Worm (Caenorhabditis elegans): ENCODE results near the gene Y50D7A.3.
A peak's percentile ranks its signal among the peaks of the same experiment; 100 is the strongest.
"Not testable (repeated sequence)": the region's sequence is repeated elsewhere in the genome, so short reads cannot be mapped to it uniquely, and the experiment has no call there.

Gene Y50D7A.3

ce11 chrIII:297882-298281 lies 43.5 kb downstream of the Y50D7A.3 start:
- TF ChIP-seq ceh-58 (GFP tag; IDR thresholded peaks at IDR 0.05) (0 out of 2 replicates have a peak, but pooled peaks have one; percentile 25), egrh-3 (GFP tag; IDR thresholded peaks at IDR 0.05) (0 out of 2 replicates have a peak, but pooled peaks have one; percentile 12), Y95B8A.8 (GFP tag; IDR thresholded peaks at IDR 0.05) (0 out of 2 replicates have a peak, but pooled peaks have one; percentile 13)

- TF ChIP-seq hmg-1.2 (GFP tag; IDR thresholded peaks at IDR 0.05), result no peak
- TF ChIP-seq ztf-3 (GFP tag; optimal IDR thresholded peaks at IDR 0.05), result no peak
Measured at ce11 chrIII:298456-298855, 44.1 kb downstream of the Y50D7A.3 start, which contains the start of gene ads-1. ads-1 (minus strand) TSS chrIII:298556.

- TF ChIP-seq ztf-25 (GFP tag; IDR thresholded peaks at IDR 0.05), result no peak
- peak; percentile 65 for TF ChIP-seq nhr-80 (tag; optimal IDR thresholded peaks at IDR 0.05)
- TF ChIP-seq F23B12.7 (tag; optimal IDR thresholded peaks at IDR 0.05; ENCODE audit: insufficient read depth), result no peak
Measured at ce11 chrIII:299220-299619, 44.9 kb downstream of the Y50D7A.3 start.

ce11 chrIII:302510-302909 lies 48.2 kb downstream of the Y50D7A.3 start:
- TF ChIP-seq rpc-1 (optimal IDR thresholded peaks at IDR 0.05), result not testable (repeated sequence)
- TF ChIP-seq rpc-1 (tag; optimal IDR thresholded peaks at IDR 0.05) (peak; percentile 48), madf-6 (GFP tag; IDR thresholded peaks at IDR 0.05) (peak; percentile 13; the same call in 1 of the 2 replicates), tbp1 (GFP tag; optimal IDR thresholded peaks at IDR 0.05) (peak; percentile 72), lin-26 (GFP tag; IDR thresholded peaks at IDR 0.05) (peak; percentile 81), B0261.1 (tag; optimal IDR thresholded peaks at IDR 0.05) (peak; percentile 25), hmg-1.2 (GFP tag; IDR thresholded peaks at IDR 0.05) (peak; percentile 15; the same call in 1 of the 2 replicates)

ce11 chrIII:304564-304963 lies 50.2 kb downstream of the Y50D7A.3 start:
- no peak for TF ChIP-seq ceh-100 (GFP tag; IDR thresholded peaks at IDR 0.05)
- TF ChIP-seq hmg-1.2 (GFP tag; IDR thresholded peaks at IDR 0.05), result peak; percentile 56; the same call in 1 of the 2 replicates

ce11 chrIII:311174-311573 lies 56.8 kb downstream of the Y50D7A.3 start:
- TF ChIP-seq xnd-1 (tag; optimal IDR thresholded peaks at IDR 0.05) (peak; percentile 64), F52B5.7 (tag; optimal IDR thresholded peaks at IDR 0.05) (no peak), madf-6 (GFP tag; IDR thresholded peaks at IDR 0.05) (peak; percentile 88), ztf-22 (GFP tag; optimal IDR thresholded peaks at IDR 0.05) (no peak), Y53G8AR.9 (GFP tag; conservative IDR thresholded peaks at IDR 0.05) (no peak), tlf-1 (GFP tag; optimal IDR thresholded peaks at IDR 0.05) (no peak), hmg-1.2 (GFP tag; IDR thresholded peaks at IDR 0.05) (0 out of 2 replicates have a peak, but pooled peaks have one; percentile 6), madf-8 (GFP tag; conservative IDR thresholded peaks at IDR 0.05) (peak; percentile 77), efl-1 (GFP tag; optimal IDR thresholded peaks at IDR 0.05) (peak; percentile 16), lsl-1 (GFP tag; optimal IDR thresholded peaks at IDR 0.05) (peak; percentile 28), ama-1 (optimal IDR thresholded peaks at IDR 0.05) (no peak), ama-1 (GFP tag; optimal IDR thresholded peaks at IDR 0.05) (no peak)

- TF ChIP-seq unc-130 (GFP tag; optimal IDR thresholded peaks at IDR 0.05) (no peak), tbp1 (GFP tag; optimal IDR thresholded peaks at IDR 0.05) (no peak), fkh-3 (tag; optimal IDR thresholded peaks at IDR 0.05) (no peak), zfh-2 (GFP tag; conservative IDR thresholded peaks at IDR 0.05) (no peak), Y53F4B.3 (GFP tag; IDR thresholded peaks at IDR 0.05) (no peak), tbx-9 (tag; optimal IDR thresholded peaks at IDR 0.05; ENCODE audit: borderline replicate concordance) (no peak), lir-1 (GFP tag; conservative IDR thresholded peaks at IDR 0.05) (no peak), zim-3 (tag; optimal IDR thresholded peaks at IDR 0.05) (no peak), ccch-3 (GFP tag; optimal IDR thresholded peaks at IDR 0.05) (no peak), nhr-27 (tag; optimal IDR thresholded peaks at IDR 0.05) (no peak), nfya-2 (GFP tag; IDR thresholded peaks at IDR 0.05) (no peak), sea-2 (GFP tag; IDR thresholded peaks at IDR 0.05) (no peak), nfya-1 (tag; optimal IDR thresholded peaks at IDR 0.05; ENCODE audit: borderline replicate concordance, insufficient read depth) (no peak), attf-6 (GFP tag; IDR thresholded peaks at IDR 0.05) (no peak)
Measured at ce11 chrIII:312873-313272, 58.5 kb downstream of the Y50D7A.3 start.
